Worm (Caenorhabditis elegans): ENCODE data around the gene clec-47.
"Not testable (repeated sequence)": the region's sequence is repeated elsewhere in the genome, so short reads cannot be mapped to it uniquely, and the experiment has no call there.

clec-47 gene

DNA sequence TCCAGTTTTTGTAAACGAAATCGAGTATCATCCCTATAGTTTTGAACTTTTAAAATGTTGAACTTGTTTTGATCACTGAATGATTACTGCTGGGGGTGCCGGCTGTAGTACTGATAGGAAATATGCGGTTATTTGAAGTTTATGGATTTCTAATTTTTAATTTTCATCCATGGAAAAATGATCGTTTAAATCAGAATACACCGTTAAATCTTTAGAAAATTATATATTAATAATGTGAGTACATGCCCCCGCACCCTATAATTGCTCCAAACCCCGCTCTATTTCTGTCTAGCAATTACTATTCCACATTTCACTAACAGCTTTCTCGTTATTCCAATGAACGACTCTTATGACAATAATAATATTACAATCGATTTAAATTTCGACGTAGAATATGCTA is 24.2 kb downstream of the clec-47 start, which contains the start of gene Y75B12B.10:
Y75B12B.10 (plus strand) TSS at position 301 of the 400 bp plus-strand sequence.
- TF ChIP-seq unc-62 (GFP tag; optimal IDR thresholded peaks at IDR 0.05): no peak

DNA sequence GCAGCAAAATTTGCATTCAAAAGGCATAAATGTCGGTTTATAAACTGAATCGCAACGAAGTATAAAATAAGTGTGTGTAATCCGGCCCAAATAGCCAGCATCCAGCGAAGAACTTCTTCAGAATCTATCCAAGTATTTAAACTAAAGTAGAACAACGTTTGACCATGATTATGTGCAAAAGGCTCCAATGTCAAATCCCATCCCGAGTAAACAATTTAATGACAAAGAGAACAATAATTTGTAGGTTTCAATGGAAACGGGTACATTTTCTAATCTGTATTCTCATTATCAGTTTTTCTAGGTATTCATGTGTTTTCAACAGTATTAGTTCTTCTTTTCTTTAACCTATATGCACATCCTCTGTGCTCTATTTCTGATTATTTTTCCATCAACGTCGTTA is 32.1 kb downstream of the clec-47 start, which contains the start of gene C41G6.12:
C41G6.12 (minus strand) TSS at position 101 of the 400 bp plus-strand sequence.
- not testable (repeated sequence) for TF ChIP-seq unc-62 (GFP tag; optimal IDR thresholded peaks at IDR 0.05)

DNA sequence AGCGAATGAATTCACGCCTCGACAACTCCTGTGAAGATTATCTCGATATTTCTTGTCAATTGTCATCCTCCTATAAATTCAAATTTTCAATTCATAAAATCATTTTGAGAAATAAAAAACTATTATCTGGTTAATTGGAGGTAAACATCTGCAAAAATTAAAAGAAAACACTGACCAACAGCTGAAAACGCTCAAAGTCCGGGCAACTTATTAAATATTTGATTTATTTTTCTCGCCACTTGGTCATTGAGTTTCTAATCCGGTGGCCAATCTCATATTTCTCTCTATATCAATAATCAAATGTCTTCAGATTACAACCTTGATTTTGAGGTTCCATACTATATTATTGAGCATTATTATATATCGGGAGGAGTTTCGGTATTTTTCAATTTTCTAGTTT is 36.3 kb downstream of the clec-47 start, which contains the start of gene sri-24:
sri-24 (plus strand) TSS at position 301 of the 400 bp plus-strand sequence.
- not testable (repeated sequence) for TF ChIP-seq unc-62 (GFP tag; optimal IDR thresholded peaks at IDR 0.05)

DNA sequence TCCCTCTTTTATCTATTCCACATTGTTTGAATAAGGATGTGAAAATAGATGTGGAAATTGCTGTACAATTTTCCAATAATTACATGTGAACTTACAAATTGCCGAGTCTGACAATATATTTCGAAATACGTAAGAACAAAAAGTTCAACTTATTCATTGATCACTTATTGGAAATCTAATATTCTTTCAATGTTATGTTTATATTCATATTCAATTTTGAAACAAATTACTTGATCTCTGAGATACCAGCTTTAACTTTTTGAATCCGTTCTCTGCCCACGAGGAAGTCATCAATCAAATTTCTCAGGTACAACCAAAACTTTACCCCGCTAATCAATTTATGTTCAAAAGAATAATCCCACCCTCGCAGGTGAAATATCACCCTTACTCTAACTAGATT is 39.6 kb downstream of the clec-47 start, which contains the start of gene sri-26:
sri-26 (plus strand) TSS at position 301 of the 400 bp plus-strand sequence.
- not testable (repeated sequence) for TF ChIP-seq unc-62 (GFP tag; optimal IDR thresholded peaks at IDR 0.05)

- TF ChIP-seq unc-62 (GFP tag; optimal IDR thresholded peaks at IDR 0.05): no peak
These were observed 41.1 kb downstream of the clec-47 start, which contains the start of gene sri-25 for ce11 chrV:15216705-15217104. TSS of gene sri-25 (plus strand) at chrV:15217005.

ce11 chrV:15221330-15221729 is 45.8 kb downstream of the clec-47 start, which contains the start of gene irld-25:
TSS of gene irld-25 (plus strand) at chrV:15221630.
- TF ChIP-seq unc-62 (GFP tag; optimal IDR thresholded peaks at IDR 0.05): no peak

- TF ChIP-seq unc-62 (GFP tag; optimal IDR thresholded peaks at IDR 0.05): no peak
These were observed 48.1 kb downstream of the clec-47 start, which contains the start of gene srw-24 for ce11 chrV:15223668-15224067. TSS of gene srw-24 (plus strand) at chrV:15223968.

ce11 chrV:15225650-15226049 is 50.1 kb downstream of the clec-47 start, which contains the start of gene srw-14:
TSS of gene srw-14 (plus strand) at chrV:15225950.
- TF ChIP-seq unc-62 (GFP tag; optimal IDR thresholded peaks at IDR 0.05): no peak

Data from whole organism, dauer.